Fruit fly (Drosophila melanogaster): ENCODE results near the gene para.

The para gene

dm6 chrX:16442361-16442760 lies 90.5 kb downstream of the para start:
- peak; percentile 29 for TF ChIP-seq Med (GFP tag)
- TF ChIP-seq org-1 (GFP tag; optimal IDR thresholded peaks at IDR 0.05): no peak

DNA sequence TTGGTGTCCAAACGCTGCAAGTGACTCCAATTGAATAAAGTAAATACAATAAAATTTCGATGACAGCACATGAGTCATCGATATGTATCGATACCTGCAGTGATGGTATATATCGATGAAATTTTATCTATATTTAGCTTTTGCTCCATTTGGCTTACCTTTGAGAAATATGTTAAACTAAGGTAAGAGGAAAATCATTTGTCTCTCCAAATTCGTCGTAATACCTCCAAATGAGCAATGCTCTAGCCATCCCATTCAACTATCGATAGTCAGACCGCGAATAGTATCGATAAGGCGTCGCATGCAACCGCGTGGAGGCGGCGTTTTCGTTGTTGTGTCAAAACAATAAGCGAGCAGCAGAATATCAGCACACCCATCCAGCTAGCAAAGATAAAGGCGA lies 91.7 kb downstream of the para start, which contains the start of the genes Cdc50 and rngo:
Cdc50 (minus strand) TSS at position 52 of the 400 bp plus-strand sequence.
rngo (plus strand) TSS at position 189 of the 400 bp plus-strand sequence.
- TF ChIP-seq Deaf1 (tag; optimal IDR thresholded peaks at IDR 0.05) (no peak), B-H1 (GFP tag; IDR thresholded peaks at IDR 0.05) (no peak), CG34376 (GFP tag; optimal IDR thresholded peaks at IDR 0.05) (peak; percentile 51), chif (GFP tag; optimal IDR thresholded peaks at IDR 0.05) (no peak), CG31224 (GFP tag; IDR thresholded peaks at IDR 0.05) (no peak), pfk (GFP tag; optimal IDR thresholded peaks at IDR 0.05) (no peak), CG3838 (GFP tag; optimal IDR thresholded peaks at IDR 0.05) (no peak), tio (GFP tag; optimal IDR thresholded peaks at IDR 0.05) (no peak), CG4707 (GFP tag; optimal IDR thresholded peaks at IDR 0.05) (no peak), CG9876 (GFP tag; optimal IDR thresholded peaks at IDR 0.05) (no peak), CG8478 (optimal IDR thresholded peaks at IDR 0.05) (no peak), Mes4 (GFP tag; optimal IDR thresholded peaks at IDR 0.05) (peak; percentile 27), sna (GFP tag; IDR thresholded peaks at IDR 0.05; ENCODE audit: partially characterized antibody) (peak; percentile 98), CG15073 (GFP tag; optimal IDR thresholded peaks at IDR 0.05) (no peak), CG17568 (GFP tag; optimal IDR thresholded peaks at IDR 0.05) (no peak), Atf-2 (GFP tag; optimal IDR thresholded peaks at IDR 0.05) (no peak), sd (tag; optimal IDR thresholded peaks at IDR 0.05) (no peak), jigr1 (GFP tag; IDR thresholded peaks at IDR 0.05) (no peak), CG11247 (GFP tag; IDR thresholded peaks at IDR 0.05) (no peak), NK7.1 (GFP tag; optimal IDR thresholded peaks at IDR 0.05) (no peak), Six4 (GFP tag; optimal IDR thresholded peaks at IDR 0.05) (no peak), CG10654 (GFP tag; optimal IDR thresholded peaks at IDR 0.05) (no peak), Ravus (GFP tag; IDR thresholded peaks at IDR 0.05) (no peak), crp (GFP tag; optimal IDR thresholded peaks at IDR 0.05) (peak in 1 of 2 experiments; percentile 28), Xbp1 (GFP tag; optimal IDR thresholded peaks at IDR 0.05) (peak; percentile 19), Myb (GFP tag; optimal IDR thresholded peaks at IDR 0.05) (peak; percentile 45), CG13624 (GFP tag; optimal IDR thresholded peaks at IDR 0.05) (peak; percentile 39), CG16813 (GFP tag; IDR thresholded peaks at IDR 0.05; ENCODE audit: partially characterized antibody) (peak; percentile 99), insv (GFP tag; optimal IDR thresholded peaks at IDR 0.05) (peak in 1 of 2 experiments; percentile 37), CG2712 (tag; optimal IDR thresholded peaks at IDR 0.05) (peak; percentile 64), CoRest (tag; optimal IDR thresholded peaks at IDR 0.05) (no peak), dm (GFP tag; optimal IDR thresholded peaks at IDR 0.05) (peak; percentile 65), CG10462 (GFP tag; optimal IDR thresholded peaks at IDR 0.05) (no peak), dan (GFP tag; IDR thresholded peaks at IDR 0.05) (no peak), CG2116 (GFP tag; optimal IDR thresholded peaks at IDR 0.05) (peak; percentile 99), eyg (GFP tag; optimal IDR thresholded peaks at IDR 0.05) (no peak), CG8290 (GFP tag; optimal IDR thresholded peaks at IDR 0.05) (peak; percentile 31), CG8290 (tag; optimal IDR thresholded peaks at IDR 0.05) (peak in 1 of 2 experiments; percentile 29), CG34224 (GFP tag; IDR thresholded peaks at IDR 0.05; ENCODE audit: partially characterized antibody) (peak; percentile 98), tgo (GFP tag; IDR thresholded peaks at IDR 0.05) (no peak), kni (GFP tag; optimal IDR thresholded peaks at IDR 0.05) (no peak), scrt (GFP tag; optimal IDR thresholded peaks at IDR 0.05) (no peak), CG11504 (tag; optimal IDR thresholded peaks at IDR 0.05) (no peak), Adf1 (GFP tag; IDR thresholded peaks at IDR 0.05) (0 out of 2 replicates have a peak, but pooled peaks have one; percentile 27), odd (GFP tag; optimal IDR thresholded peaks at IDR 0.05) (no peak), CG1647 (GFP tag; optimal IDR thresholded peaks at IDR 0.05) (no peak), CG10321 (GFP tag; IDR thresholded peaks at IDR 0.05) (no peak), Fer3 (tag; optimal IDR thresholded peaks at IDR 0.05) (no peak), Mrtf (GFP tag; IDR thresholded peaks at IDR 0.05) (no peak)

Data from whole organism, embryonic.